Worm (Caenorhabditis elegans) whole organism, L1 larva: ENCODE results near the gene B0280.2.

Experiments used
- dpl-1 ChIP-seq, 3 experiments: fragments of 150-350 bp in 2 of 3; sonication (generic microtip) in 1 of 3; optimal IDR thresholded peaks; 2 replicates each; lab custom pipeline; 2014 to 2017; ENCODE audit warnings: missing biosample characterization in 3 of 3, missing genetic modification characterization in 3 of 3, missing genetic modification reagents in 3 of 3
- hlh-17 ChIP-seq: fragments of 200-800 bp; sonication (Bioruptor generic); optimal IDR thresholded peaks from 2 replicates; lab custom pipeline; 2018; ENCODE audit warnings: missing genetic modification characterization, mild to moderate bottlenecking, missing compliant biosample characterization, moderate library complexity, borderline replicate concordance
- ztf-4 ChIP-seq: fragments of 150-350 bp; optimal IDR thresholded peaks from 2 replicates; lab custom pipeline; 2014; ENCODE audit warnings: missing biosample characterization, missing genetic modification characterization

DNA sequence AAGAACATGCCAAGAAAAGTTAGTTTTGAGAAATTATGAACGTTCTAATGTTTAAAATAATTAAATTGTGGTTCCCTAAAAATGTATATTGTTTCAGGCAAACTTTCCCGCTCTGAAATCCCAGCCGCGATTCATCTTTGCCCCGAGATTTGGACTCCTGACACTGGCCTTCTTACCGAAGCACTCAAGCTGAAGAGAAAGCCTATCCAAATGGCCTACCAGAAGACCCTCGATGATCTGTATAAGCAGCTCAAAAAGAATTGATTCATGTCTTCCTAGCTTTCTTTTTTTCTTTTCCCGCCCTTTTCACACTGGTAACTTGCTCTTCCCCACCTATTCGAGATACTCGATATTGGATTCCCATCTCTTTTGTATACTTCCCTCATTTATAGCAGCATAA lies 45.6 kb downstream of the B0280.2 start:
- TF ChIP-seq hlh-17 (GFP tag; lab: Kevin White, UChicago) (no peak), ztf-4 (tag; lab: Kevin White, UChicago) (no peak), dpl-1 (GFP tag; optimal IDR thresholded peaks at IDR 0.05; lab: Kevin White, UChicago) (no peak)
